Worm (Caenorhabditis elegans): ENCODE data around the gene T24C2.5.

T24C2.5 gene

ce11 chrX:14545543-14545942 lies 11.3 kb downstream of the T24C2.5 start, which contains the start of gene enri-2:
Gene enri-2 (plus strand): TSS chrX:14545843.
- TF ChIP-seq nhr-237 (tag; optimal IDR thresholded peaks at IDR 0.05) (no peak), tbx-8 (GFP tag; optimal IDR thresholded peaks at IDR 0.05) (no peak), lin-32 (GFP tag; optimal IDR thresholded peaks at IDR 0.05) (no peak), ceh-83 (GFP tag; optimal IDR thresholded peaks at IDR 0.05) (no peak)

ce11 chrX:14549709-14550199 lies 15.5 kb downstream of the T24C2.5 start, which contains the start of gene ram-5:
Gene ram-5 (plus strand): TSS chrX:14550149.
- no peak for TF ChIP-seq ztf-11 (tag; optimal IDR thresholded peaks at IDR 0.05)
- no peak for TF ChIP-seq nhr-76 (tag; optimal IDR thresholded peaks at IDR 0.05)
- TF ChIP-seq unc-120 (tag; optimal IDR thresholded peaks at IDR 0.05; ENCODE audit: poor library complexity, severe bottlenecking): no peak
- no peak for TF ChIP-seq lin-13 (tag; optimal IDR thresholded peaks at IDR 0.05)
- TF ChIP-seq blmp-1 (tag; optimal IDR thresholded peaks at IDR 0.05): no peak
- no peak for TF ChIP-seq mep-1 (tag; optimal IDR thresholded peaks at IDR 0.05)
- TF ChIP-seq ceh-39 (tag; optimal IDR thresholded peaks at IDR 0.05): no peak
- TF ChIP-seq unc-62 (GFP tag; optimal IDR thresholded peaks at IDR 0.05): no peak
- TF ChIP-seq lin-32 (GFP tag; optimal IDR thresholded peaks at IDR 0.05): no peak
- TF ChIP-seq elt-1 (tag; optimal IDR thresholded peaks at IDR 0.05; ENCODE audit: borderline replicate concordance, insufficient read depth): no peak
- TF ChIP-seq cnd-1 (tag; optimal IDR thresholded peaks at IDR 0.05): no peak
- no peak for TF ChIP-seq hlh-1 (tag; optimal IDR thresholded peaks at IDR 0.05)
- TF ChIP-seq ceh-43 (GFP tag; optimal IDR thresholded peaks at IDR 0.05): no peak
- TF ChIP-seq zip-8 (tag; optimal IDR thresholded peaks at IDR 0.05): no peak

- TF ChIP-seq blmp-1 (tag; optimal IDR thresholded peaks at IDR 0.05) (no peak), sptf-1 (tag; optimal IDR thresholded peaks at IDR 0.05) (no peak), elt-3 (tag; optimal IDR thresholded peaks at IDR 0.05) (no peak), tbx-8 (GFP tag; optimal IDR thresholded peaks at IDR 0.05) (no peak), unc-39 (tag; optimal IDR thresholded peaks at IDR 0.05) (no peak)
These were observed 22.2 kb downstream of the T24C2.5 start for ce11 chrX:14556403-14556802.

ce11 chrX:14557352-14557935 lies 23.2 kb downstream of the T24C2.5 start:
- TF ChIP-seq blmp-1 (tag; optimal IDR thresholded peaks at IDR 0.05) (no peak), nhr-237 (tag; optimal IDR thresholded peaks at IDR 0.05) (peak; percentile 62), mab-5 (tag; optimal IDR thresholded peaks at IDR 0.05) (no peak), mls-2 (tag; optimal IDR thresholded peaks at IDR 0.05) (no peak), sem-2 (GFP tag; optimal IDR thresholded peaks at IDR 0.05) (no peak), nhr-28 (tag; optimal IDR thresholded peaks at IDR 0.05) (no peak), ceh-39 (tag; optimal IDR thresholded peaks at IDR 0.05) (no peak), lin-32 (GFP tag; optimal IDR thresholded peaks at IDR 0.05) (no peak), ceh-83 (GFP tag; optimal IDR thresholded peaks at IDR 0.05) (no peak), unc-62 (GFP tag; optimal IDR thresholded peaks at IDR 0.05) (peak; percentile 39), ces-1 (GFP tag; optimal IDR thresholded peaks at IDR 0.05) (peak; percentile 25), flh-1 (GFP tag; optimal IDR thresholded peaks at IDR 0.05) (no peak), tbx-8 (GFP tag; optimal IDR thresholded peaks at IDR 0.05) (no peak), ztf-11 (tag; optimal IDR thresholded peaks at IDR 0.05) (no peak), nhr-76 (tag; optimal IDR thresholded peaks at IDR 0.05) (no peak), nhr-12 (tag; optimal IDR thresholded peaks at IDR 0.05) (no peak), hlh-1 (tag; optimal IDR thresholded peaks at IDR 0.05) (peak; percentile 39), elt-1 (tag; optimal IDR thresholded peaks at IDR 0.05; ENCODE audit: borderline replicate concordance, insufficient read depth) (no peak), lin-13 (tag; optimal IDR thresholded peaks at IDR 0.05) (no peak), lsy-2 (tag; optimal IDR thresholded peaks at IDR 0.05) (peak; percentile 26), snpc-4 (tag; optimal IDR thresholded peaks at IDR 0.05) (no peak), unc-39 (tag; optimal IDR thresholded peaks at IDR 0.05) (no peak), ham-2 (GFP tag; optimal IDR thresholded peaks at IDR 0.05) (no peak), ceh-43 (GFP tag; optimal IDR thresholded peaks at IDR 0.05) (no peak), zip-8 (tag; optimal IDR thresholded peaks at IDR 0.05) (no peak), M03D4.4 (tag; optimal IDR thresholded peaks at IDR 0.05) (no peak), drap-1 (GFP tag; optimal IDR thresholded peaks at IDR 0.05) (no peak), cnd-1 (tag; optimal IDR thresholded peaks at IDR 0.05) (no peak), unc-120 (tag; optimal IDR thresholded peaks at IDR 0.05; ENCODE audit: poor library complexity, severe bottlenecking) (peak; percentile 62), mep-1 (tag; optimal IDR thresholded peaks at IDR 0.05) (no peak), sptf-1 (tag; optimal IDR thresholded peaks at IDR 0.05) (no peak), pha-4 (tag; optimal IDR thresholded peaks at IDR 0.05) (no peak), bed-3 (GFP tag; optimal IDR thresholded peaks at IDR 0.05) (no peak), elt-3 (tag; optimal IDR thresholded peaks at IDR 0.05) (no peak), nhr-2 (tag; optimal IDR thresholded peaks at IDR 0.05) (no peak)
